Worm (Caenorhabditis elegans) whole organism, L2 larva: ENCODE data around the gene nhr-28.

Experiments
- ZK546.5 ChIP-seq: sonication (generic microtip); optimal IDR thresholded peaks from 2 replicates; lab custom pipeline; 2017; ENCODE audit warnings: missing biosample characterization, missing genetic modification characterization
- aly-2 ChIP-seq: fragments of 150-350 bp; optimal IDR thresholded peaks from 2 replicates; lab custom pipeline; 2014; ENCODE audit warnings: missing biosample characterization, missing genetic modification characterization
- lin-39 ChIP-seq: fragments of 150-350 bp; optimal IDR thresholded peaks from 2 replicates; lab custom pipeline; 2014; ENCODE audit warnings: missing biosample characterization, missing genetic modification reagents, missing genetic modification characterization
- nhr-23 ChIP-seq: fragments of 150-350 bp; optimal IDR thresholded peaks from 2 replicates; lab custom pipeline; 2014; ENCODE audit warnings: missing biosample characterization, missing genetic modification reagents, missing genetic modification characterization
- nhr-6 ChIP-seq: fragments of 150-350 bp; optimal IDR thresholded peaks from 2 replicates; lab custom pipeline; 2014; ENCODE audit warnings: missing biosample characterization, missing genetic modification characterization
- unc-55 ChIP-seq: fragments of 150-350 bp; sonication (generic microtip); optimal IDR thresholded peaks from 3 replicates; lab custom pipeline; 2014; ENCODE audit warnings: missing biosample characterization, missing genetic modification reagents, missing genetic modification characterization

nhr-28 gene

DNA sequence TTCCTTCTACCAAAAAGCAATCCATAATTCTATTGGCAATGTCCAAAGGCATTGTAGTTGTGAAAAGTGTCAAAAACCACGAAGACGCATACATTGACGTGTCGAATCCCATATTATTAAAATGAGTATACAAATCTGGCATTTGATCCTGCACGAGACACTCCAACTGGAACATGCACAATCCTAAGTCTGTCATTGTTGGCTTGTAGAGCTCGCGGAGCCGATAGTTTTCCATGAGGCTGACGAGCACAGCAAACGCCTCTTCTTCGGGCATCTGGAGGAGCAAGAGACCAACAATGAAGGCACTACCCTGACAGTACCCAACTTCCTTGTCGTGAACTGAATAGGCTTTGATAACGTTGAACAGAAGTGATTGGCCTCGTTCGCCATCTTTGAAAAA lies 51.9 kb downstream of the nhr-28 start:
- TF ChIP-seq lin-39 (no peak), aly-2 (tag; lab: Kevin White, UChicago) (no peak), nhr-23 (tag; lab: Kevin White, UChicago) (no peak), ZK546.5 (tag; lab: Kevin White, UChicago) (no peak)

DNA sequence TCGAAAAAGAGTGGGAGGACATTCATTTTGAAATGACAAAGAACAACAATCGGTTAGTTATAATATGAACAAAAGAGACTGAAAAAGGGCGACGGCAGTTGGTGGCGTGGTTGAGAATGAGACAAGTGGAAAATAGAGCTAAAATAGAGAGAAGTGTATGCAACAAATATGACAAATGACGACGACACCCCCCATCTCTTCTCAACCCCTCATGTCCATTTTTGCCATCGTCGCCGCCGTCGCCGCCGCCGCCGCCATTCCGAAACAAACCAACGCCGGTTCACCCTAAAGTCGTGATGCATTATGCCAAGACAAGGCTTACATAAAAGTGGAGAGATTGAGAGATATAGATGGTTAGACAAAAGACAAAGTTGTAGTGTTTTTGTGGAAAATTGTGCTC lies 54.4 kb downstream of the nhr-28 start:
- TF ChIP-seq nhr-6 (tag; lab: Kevin White, UChicago) (no peak), unc-55 (GFP tag; lab: Kevin White, UChicago) (peak; percentile 54)
